Worm (Caenorhabditis elegans): Measurements from ENCODE around the gene C30G4.2.

C30G4.2 gene

DNA sequence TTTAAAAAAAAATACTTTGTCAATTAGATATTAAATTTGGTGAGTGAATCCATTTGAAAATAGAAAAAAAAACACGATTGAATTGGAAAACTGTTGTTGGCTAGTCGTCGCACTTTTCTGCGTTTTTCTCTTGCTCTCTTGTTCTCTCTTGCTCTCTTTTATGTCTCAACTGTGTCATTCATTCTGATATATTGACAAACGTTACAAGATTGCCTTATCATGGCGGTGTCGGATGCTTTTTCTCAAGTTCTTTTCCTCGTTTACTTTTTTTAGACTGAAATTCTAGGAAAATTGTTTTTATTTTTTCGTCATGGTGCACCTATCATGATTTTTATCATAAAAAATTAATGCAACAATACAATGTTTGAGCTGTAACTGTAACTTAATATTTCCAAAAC is 49.5 kb downstream of the C30G4.2 start:
- TF ChIP-seq lin-15B (tag; optimal IDR thresholded peaks at IDR 0.05), result no peak
- TF ChIP-seq elt-2 (tag; optimal IDR thresholded peaks at IDR 0.05), result peak; percentile 46

DNA sequence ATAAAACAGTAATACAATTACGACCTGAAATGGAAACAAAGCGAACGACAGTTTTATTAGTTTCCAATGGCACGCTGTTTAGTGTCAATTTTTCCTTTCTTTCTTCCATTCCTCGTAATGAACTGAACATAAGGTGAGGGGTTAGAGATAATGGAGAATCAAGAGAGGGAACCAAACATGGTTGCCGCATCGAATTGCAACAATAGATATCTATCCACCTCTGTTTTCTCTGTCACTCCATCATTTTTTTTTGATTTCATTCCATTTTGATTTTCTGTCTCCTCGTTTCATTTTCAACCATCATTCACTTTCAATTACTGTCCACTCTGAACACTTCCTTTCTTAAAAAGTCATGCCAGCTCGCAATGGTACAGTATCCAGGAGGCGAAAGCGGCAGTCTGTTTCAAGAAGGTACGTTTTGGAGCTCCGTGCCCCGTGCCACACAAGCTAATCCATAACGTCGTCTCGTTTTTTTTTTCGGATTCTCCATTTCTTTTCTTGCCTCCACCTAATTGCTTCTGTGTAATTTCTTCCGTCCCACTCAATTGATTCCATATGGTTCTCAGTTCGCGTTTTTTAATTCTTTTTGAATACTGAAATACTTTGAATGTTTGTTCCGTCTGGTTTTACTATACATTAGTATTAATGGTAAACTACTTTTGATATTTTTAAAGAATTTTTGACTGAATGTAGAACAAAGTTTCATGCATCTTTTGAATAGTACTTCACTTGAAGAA is 50.1 kb downstream of the C30G4.2 start:
- no peak for TF ChIP-seq nhr-71 (tag; optimal IDR thresholded peaks at IDR 0.05)
- peak; percentile 89 for TF ChIP-seq blmp-1 (tag; optimal IDR thresholded peaks at IDR 0.05)
- no peak for TF ChIP-seq unc-86 (tag; optimal IDR thresholded peaks at IDR 0.05)
- peak; percentile 62 for TF ChIP-seq nhr-85 (tag)
- TF ChIP-seq unc-62 (GFP tag; optimal IDR thresholded peaks at IDR 0.05), result no peak
- no peak for TF ChIP-seq Y116A8C.19 (tag; optimal IDR thresholded peaks at IDR 0.05; ENCODE audit: borderline replicate concordance)
- no peak for TF ChIP-seq ceh-8 (GFP tag; optimal IDR thresholded peaks at IDR 0.05)
- peak; percentile 84 for TF ChIP-seq dsc-1 (tag; optimal IDR thresholded peaks at IDR 0.05)
- no peak for TF ChIP-seq nhr-237 (tag; optimal IDR thresholded peaks at IDR 0.05)
- peak; percentile 14 for TF ChIP-seq pag-3 (tag; optimal IDR thresholded peaks at IDR 0.05; ENCODE audit: borderline replicate concordance, insufficient read depth)
- no peak for TF ChIP-seq tlp-1 (tag; optimal IDR thresholded peaks at IDR 0.05)
- TF ChIP-seq hlh-17 (GFP tag; optimal IDR thresholded peaks at IDR 0.05; ENCODE audit: borderline replicate concordance), result no peak
- TF ChIP-seq C04F5.9 (tag; optimal IDR thresholded peaks at IDR 0.05), result no peak
- TF ChIP-seq lin-14 (GFP tag; optimal IDR thresholded peaks at IDR 0.05), result peak; percentile 37
- no peak for TF ChIP-seq ets-5 (GFP tag; IDR thresholded peaks at IDR 0.05)
- TF ChIP-seq C16A3.4 (tag; optimal IDR thresholded peaks at IDR 0.05), result no peak
- no peak for TF ChIP-seq rnt-1 (tag; optimal IDR thresholded peaks at IDR 0.05)
- no peak for TF ChIP-seq irx-1 (tag; optimal IDR thresholded peaks at IDR 0.05)
- TF ChIP-seq ztf-11 (tag; optimal IDR thresholded peaks at IDR 0.05), result no peak
- no peak for TF ChIP-seq swsn-7 (tag; optimal IDR thresholded peaks at IDR 0.05)
- TF ChIP-seq efl-1 (optimal IDR thresholded peaks at IDR 0.05), result no peak
- TF ChIP-seq efl-1 (GFP tag; optimal IDR thresholded peaks at IDR 0.05 in 1 of 2), result peak in 1 of 2 experiments; percentile 92
- TF ChIP-seq tbx-2 (tag; optimal IDR thresholded peaks at IDR 0.05), result no peak
- no peak for TF ChIP-seq lin-39 (tag; optimal IDR thresholded peaks at IDR 0.05)
- peak; percentile 75 for TF ChIP-seq fkh-4 (tag; optimal IDR thresholded peaks at IDR 0.05; ENCODE audit: borderline replicate concordance)
- no peak for TF ChIP-seq dpl-1 (GFP tag; optimal IDR thresholded peaks at IDR 0.05)
- peak in 1 of 6 experiments; percentile 19 for TF ChIP-seq elt-3 (tag; optimal IDR thresholded peaks at IDR 0.05)

DNA sequence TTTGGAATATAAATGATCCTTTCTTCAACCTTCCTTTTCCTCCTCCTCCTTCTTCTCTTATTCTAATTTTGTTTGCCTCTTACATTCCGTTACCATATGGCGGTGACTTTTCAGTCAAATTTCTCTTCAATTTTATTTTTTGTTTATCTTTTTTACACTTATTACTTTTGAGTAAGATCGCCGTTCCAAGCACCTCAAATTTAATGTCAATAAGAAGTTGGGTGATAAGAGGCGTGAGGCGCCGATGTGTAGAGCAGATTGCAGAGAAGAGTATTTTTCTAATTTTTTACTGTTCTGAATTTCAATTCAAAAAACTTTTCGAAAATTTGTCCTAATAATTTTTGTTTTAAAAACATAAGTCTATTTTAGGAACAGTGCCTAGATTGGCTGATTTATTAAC is 51.0 kb downstream of the C30G4.2 start:
- TF ChIP-seq snu-23 (GFP tag; optimal IDR thresholded peaks at IDR 0.05) (no peak), aha-1 (tag; optimal IDR thresholded peaks at IDR 0.05) (no peak), zip-4 (GFP tag; optimal IDR thresholded peaks at IDR 0.05) (no peak), efl-1 (optimal IDR thresholded peaks at IDR 0.05) (no peak), efl-1 (GFP tag; optimal IDR thresholded peaks at IDR 0.05 in 1 of 2) (no peak), egl-27 (tag; optimal IDR thresholded peaks at IDR 0.05) (no peak), nhr-47 (tag; optimal IDR thresholded peaks at IDR 0.05) (no peak), sptf-1 (tag; optimal IDR thresholded peaks at IDR 0.05) (no peak), zag-1 (tag; optimal IDR thresholded peaks at IDR 0.05) (no peak), vab-15 (tag; optimal IDR thresholded peaks at IDR 0.05) (no peak)

Measured in whole organism, L1 larva.